In the genomic region with DNA sequence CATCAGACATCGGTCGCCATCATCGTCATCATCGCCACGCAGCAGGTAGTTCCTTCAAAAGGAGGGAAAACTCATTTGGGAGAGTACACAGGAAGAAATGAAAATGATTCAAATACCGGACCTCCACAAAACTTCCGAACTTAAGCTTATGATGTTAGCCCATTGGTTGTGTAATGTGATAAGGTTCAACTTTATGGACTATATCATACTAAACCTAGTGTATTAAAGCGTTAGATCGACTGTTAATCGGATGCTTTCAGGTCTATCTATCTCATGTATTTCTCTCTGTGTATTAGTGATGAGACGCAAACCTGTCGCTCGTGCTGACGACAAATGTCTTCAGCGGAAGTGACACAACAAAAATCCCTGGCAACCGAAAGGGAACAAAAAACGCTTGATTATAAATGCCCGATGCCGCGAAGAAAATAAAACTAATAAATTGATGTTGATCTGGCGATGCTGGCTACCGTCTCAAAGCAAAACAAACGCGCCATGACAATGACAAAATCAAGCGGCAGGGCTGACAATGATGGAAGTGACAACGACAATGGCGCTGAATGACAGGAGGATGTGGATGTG, we compare ENCODE assay signal across 3 fruit fly cellular contexts.
TF ChIP-seq lines count a peak whose summit lies in the region.

No protein-coding gene starts in this region.

TF ChIP-seq in whole organism, embryonic, 481 proteins besides CTCF, POLR2A, EP300 and RAD21 (continued from another document and continues in another):
- TF ChIP-seq unc-4 (GFP tag; IDR thresholded peaks at IDR 0.05; lab: Robert Waterston, UW; ENCODE audit: partially characterized antibody), result no peak
- TF ChIP-seq disco-r (GFP tag; optimal IDR thresholded peaks at IDR 0.05; lab: Kevin White, UChicago), result peak; percentile 55
- peak; percentile 62 for TF ChIP-seq lab (GFP tag; optimal IDR thresholded peaks at IDR 0.05; lab: Kevin White, UChicago)
- no peak for TF ChIP-seq ato (GFP tag; IDR thresholded peaks at IDR 0.05; lab: Robert Waterston, UW; ENCODE audit: partially characterized antibody)
- TF ChIP-seq chm (GFP tag; IDR thresholded peaks at IDR 0.05; lab: Robert Waterston, UW), result peak; percentile 79; the same call in 1 of the 2 replicates
- TF ChIP-seq sr (GFP tag; IDR thresholded peaks at IDR 0.05; lab: Robert Waterston, UW), result no peak
- TF ChIP-seq nom (GFP tag; optimal IDR thresholded peaks at IDR 0.05; lab: Kevin White, UChicago), result no peak
- peak; percentile 84 for TF ChIP-seq CG16815 (GFP tag; optimal IDR thresholded peaks at IDR 0.05; lab: Kevin White, UChicago)
- peak; percentile 42 for TF ChIP-seq CG12104 (GFP tag; optimal IDR thresholded peaks at IDR 0.05; lab: Kevin White, UChicago)
- peak; percentile 49 for TF ChIP-seq Meics (GFP tag; optimal IDR thresholded peaks at IDR 0.05; lab: Kevin White, UChicago)
- TF ChIP-seq CG8089 (GFP tag; optimal IDR thresholded peaks at IDR 0.05; lab: Kevin White, UChicago), result peak; percentile 76
- peak; percentile 67 for TF ChIP-seq CG4854 (GFP tag; optimal IDR thresholded peaks at IDR 0.05; lab: Kevin White, UChicago)
- peak; percentile 85 for TF ChIP-seq CG10267 (tag; optimal IDR thresholded peaks at IDR 0.05; lab: Kevin White, UChicago)
- peak; percentile 57 for TF ChIP-seq HHEX (GFP tag; optimal IDR thresholded peaks at IDR 0.05; lab: Kevin White, UChicago)
- TF ChIP-seq her (GFP tag; optimal IDR thresholded peaks at IDR 0.05; lab: Kevin White, UChicago), result peak; percentile 71
- peak; percentile 84 for TF ChIP-seq Oli (tag; optimal IDR thresholded peaks at IDR 0.05; lab: Kevin White, UChicago)
- TF ChIP-seq tgo (GFP tag; IDR thresholded peaks at IDR 0.05; lab: Robert Waterston, UW), result peak; percentile 49; the same call in 2 of the 3 replicates
- TF ChIP-seq br (optimal IDR thresholded peaks at IDR 0.05; lab: Kevin White, UChicago), result no peak
- TF ChIP-seq az2 (GFP tag; optimal IDR thresholded peaks at IDR 0.05; lab: Kevin White, UChicago), result peak; percentile 77
- peak; percentile 36 for TF ChIP-seq CG6654 (GFP tag; optimal IDR thresholded peaks at IDR 0.05; lab: Kevin White, UChicago)
- peak; percentile 63 for TF ChIP-seq ind (GFP tag; optimal IDR thresholded peaks at IDR 0.05; lab: Kevin White, UChicago)
- no peak for TF ChIP-seq Dfd (GFP tag; optimal IDR thresholded peaks at IDR 0.05; lab: Kevin White, UChicago)
- no peak for TF ChIP-seq Dip2 (GFP tag; IDR thresholded peaks at IDR 0.05; lab: Robert Waterston, UW)
- peak; percentile 38 for TF ChIP-seq CG15073 (GFP tag; optimal IDR thresholded peaks at IDR 0.05; lab: Kevin White, UChicago)
- TF ChIP-seq Sox100B (GFP tag; optimal IDR thresholded peaks at IDR 0.05; lab: Kevin White, UChicago), result peak; percentile 54
- peak; percentile 79 for TF ChIP-seq CG6813 (GFP tag; optimal IDR thresholded peaks at IDR 0.05; lab: Kevin White, UChicago)
- TF ChIP-seq Ada2b (GFP tag; IDR thresholded peaks at IDR 0.05; lab: Robert Waterston, UW), result peak; percentile 35
- peak; percentile 69; the same call in 2 of the 3 replicates for TF ChIP-seq Optix (GFP tag; IDR thresholded peaks at IDR 0.05; lab: Robert Waterston, UW)
- no peak for TF ChIP-seq Tbp (GFP tag; optimal IDR thresholded peaks at IDR 0.05; lab: Kevin White, UChicago)
- peak; percentile 26 for TF ChIP-seq CG9817 (tag; optimal IDR thresholded peaks at IDR 0.05; lab: Kevin White, UChicago)
- peak; percentile 81 for TF ChIP-seq CG13775 (GFP tag; optimal IDR thresholded peaks at IDR 0.05; lab: Kevin White, UChicago)
- TF ChIP-seq p53 (GFP tag; optimal IDR thresholded peaks at IDR 0.05; lab: Kevin White, UChicago), result peak; percentile 27
- no peak for TF ChIP-seq YL-1 (GFP tag; optimal IDR thresholded peaks at IDR 0.05; lab: Kevin White, UChicago)
- peak; percentile 64 for TF ChIP-seq CG17568 (GFP tag; optimal IDR thresholded peaks at IDR 0.05; lab: Kevin White, UChicago)
- peak; percentile 69 for TF ChIP-seq ems (GFP tag; optimal IDR thresholded peaks at IDR 0.05; lab: Kevin White, UChicago)
- peak; percentile 55; the same call in 1 of the 3 replicates for TF ChIP-seq ken (GFP tag; IDR thresholded peaks at IDR 0.05; lab: Robert Waterston, UW)
- TF ChIP-seq Xbp1 (GFP tag; optimal IDR thresholded peaks at IDR 0.05; lab: Kevin White, UChicago), result peak; percentile 81
- no peak for TF ChIP-seq fru (optimal IDR thresholded peaks at IDR 0.05; lab: Kevin White, UChicago)
- peak; percentile 90 for TF ChIP-seq CG14710 (tag; optimal IDR thresholded peaks at IDR 0.05; lab: Kevin White, UChicago)
- TF ChIP-seq CG15514 (GFP tag; optimal IDR thresholded peaks at IDR 0.05; lab: Kevin White, UChicago), result peak; percentile 22
- peak; percentile 4 for TF ChIP-seq psq (GFP tag; optimal IDR thresholded peaks at IDR 0.05; lab: Kevin White, UChicago)

TF ChIP-seq in whole organism, prepupa, 60 proteins besides CTCF, POLR2A, EP300 and RAD21 (continued from another document):
- TF ChIP-seq CG11762 (GFP tag; optimal IDR thresholded peaks at IDR 0.05; lab: Kevin White, UChicago; ENCODE audit: insufficient read depth) (peak; percentile 38), CG34406 (GFP tag; optimal IDR thresholded peaks at IDR 0.05; lab: Kevin White, UChicago) (no peak), spab (GFP tag; optimal IDR thresholded peaks at IDR 0.05; lab: Kevin White, UChicago) (no peak), CG11902 (GFP tag; optimal IDR thresholded peaks at IDR 0.05; lab: Kevin White, UChicago) (no peak), Sox15 (GFP tag; optimal IDR thresholded peaks at IDR 0.05; lab: Kevin White, UChicago) (no peak), CG9139 (GFP tag; optimal IDR thresholded peaks at IDR 0.05; lab: Kevin White, UChicago) (no peak), svp (GFP tag; lab: Kevin White, UChicago) (peak; percentile 82), CG10631 (GFP tag; optimal IDR thresholded peaks at IDR 0.05; lab: Kevin White, UChicago) (peak; percentile 63), ss (GFP tag; optimal IDR thresholded peaks at IDR 0.05; lab: Kevin White, UChicago) (no peak), Hr4 (GFP tag; optimal IDR thresholded peaks at IDR 0.05; lab: Kevin White, UChicago) (peak; percentile 45), Ets96B (tag; optimal IDR thresholded peaks at IDR 0.05; lab: Kevin White, UChicago) (peak; percentile 49), CG11294 (GFP tag; IDR thresholded peaks at IDR 0.05; lab: Robert Waterston, UW) (no peak), fd85E (GFP tag; optimal IDR thresholded peaks at IDR 0.05; lab: Kevin White, UChicago) (no peak), fkh (GFP tag; optimal IDR thresholded peaks at IDR 0.05; lab: Kevin White, UChicago) (peak; percentile 15), Eip78C (GFP tag; lab: Kevin White, UChicago) (peak; percentile 89), acj6 (GFP tag; optimal IDR thresholded peaks at IDR 0.05; lab: Kevin White, UChicago) (peak; percentile 55), Ets21C (GFP tag; optimal IDR thresholded peaks at IDR 0.05; lab: Kevin White, UChicago) (peak; percentile 40), Sox14 (GFP tag; optimal IDR thresholded peaks at IDR 0.05; lab: Kevin White, UChicago) (peak; percentile 55), CG31627 (GFP tag; optimal IDR thresholded peaks at IDR 0.05; lab: Kevin White, UChicago) (peak; percentile 68), Hr38 (GFP tag; optimal IDR thresholded peaks at IDR 0.05; lab: Kevin White, UChicago) (no peak), CG7368 (GFP tag; optimal IDR thresholded peaks at IDR 0.05; lab: Kevin White, UChicago) (peak; percentile 26), CG4318 (GFP tag; optimal IDR thresholded peaks at IDR 0.05; lab: Kevin White, UChicago) (peak; percentile 44), esn (GFP tag; optimal IDR thresholded peaks at IDR 0.05; lab: Kevin White, UChicago) (peak; percentile 65), Blimp-1 (GFP tag; optimal IDR thresholded peaks at IDR 0.05; lab: Kevin White, UChicago) (no peak), CG10669 (GFP tag; optimal IDR thresholded peaks at IDR 0.05; lab: Kevin White, UChicago) (peak; percentile 36), achi (GFP tag; optimal IDR thresholded peaks at IDR 0.05; lab: Kevin White, UChicago) (peak; percentile 53), eg (GFP tag; IDR thresholded peaks at IDR 0.05; lab: Robert Waterston, UW) (no peak), CG6808 (GFP tag; optimal IDR thresholded peaks at IDR 0.05; lab: Kevin White, UChicago) (peak; percentile 7), Sox102F (GFP tag; optimal IDR thresholded peaks at IDR 0.05; lab: Kevin White, UChicago) (peak; percentile 58), net (GFP tag; optimal IDR thresholded peaks at IDR 0.05; lab: Kevin White, UChicago) (peak; percentile 24), CG6854 (GFP tag; optimal IDR thresholded peaks at IDR 0.05; lab: Kevin White, UChicago) (no peak), vri (GFP tag; optimal IDR thresholded peaks at IDR 0.05; lab: Kevin White, UChicago) (peak; percentile 55), Hr39 (GFP tag; optimal IDR thresholded peaks at IDR 0.05; lab: Kevin White, UChicago) (peak; percentile 65), Met (GFP tag; optimal IDR thresholded peaks at IDR 0.05; lab: Kevin White, UChicago) (peak; percentile 57), dac (GFP tag; optimal IDR thresholded peaks at IDR 0.05; lab: Kevin White, UChicago) (peak; percentile 17), dsx (GFP tag; optimal IDR thresholded peaks at IDR 0.05; lab: Kevin White, UChicago; ENCODE audit: poor library complexity, severe bottlenecking) (peak; percentile 34), cyc (GFP tag; optimal IDR thresholded peaks at IDR 0.05; lab: Kevin White, UChicago) (peak; percentile 57), Gug (GFP tag; IDR thresholded peaks at IDR 0.05; lab: Robert Waterston, UW) (no peak), CG1621 (tag; optimal IDR thresholded peaks at IDR 0.05; lab: Kevin White, UChicago) (peak; percentile 46)

TF ChIP-seq in whole organism, wandering third instar larva, 38 proteins besides CTCF, POLR2A, EP300 and RAD21 (continued from another document):
- TF ChIP-seq Rel (GFP tag; optimal IDR thresholded peaks at IDR 0.05; lab: Kevin White, UChicago) (no peak), Rel (tag; optimal IDR thresholded peaks at IDR 0.05; lab: Kevin White, UChicago) (no peak), Mio (GFP tag; optimal IDR thresholded peaks at IDR 0.05; lab: Kevin White, UChicago) (no peak), sv (GFP tag; optimal IDR thresholded peaks at IDR 0.05; lab: Kevin White, UChicago) (peak; percentile 56), tai (GFP tag; optimal IDR thresholded peaks at IDR 0.05; lab: Kevin White, UChicago) (no peak), Dif (GFP tag; optimal IDR thresholded peaks at IDR 0.05; lab: Kevin White, UChicago; ENCODE audit: partially characterized antibody) (no peak), woc (GFP tag; optimal IDR thresholded peaks at IDR 0.05; lab: Kevin White, UChicago) (peak; percentile 35)
TF ChIP-seq in whole organism, wandering third instar larva: peak in this region for 16.
